Fruit fly (Drosophila melanogaster) whole organism, larva: Measurements from ENCODE around the gene lbl.

ENCODE experiments used
- noc ChIP-seq: fragments of 200-800 bp; sonication (Bioruptor generic); optimal IDR thresholded peaks from 3 replicates; lab custom pipeline; 2019; ENCODE audit warnings: missing biosample characterization, mild to moderate bottlenecking, missing genetic modification characterization, moderate library complexity

Gene lbl

dm6 chr3R:21376331-21376761 is 57.6 kb downstream of the lbl start:
- TF ChIP-seq noc (tag; lab: Kevin White, UChicago), result no peak

dm6 chr3R:21373403-21374326 is 60.3 kb downstream of the lbl start:
- no peak for TF ChIP-seq noc (tag; lab: Kevin White, UChicago)

- no peak for TF ChIP-seq noc (tag; lab: Kevin White, UChicago)
These were observed 65.5 kb downstream of the lbl start for dm6 chr3R:21368444-21368843.

- TF ChIP-seq noc (tag; lab: Kevin White, UChicago), result peak; percentile 96
These were observed 68.7 kb downstream of the lbl start for dm6 chr3R:21365262-21365661.

- no peak for TF ChIP-seq noc (tag; lab: Kevin White, UChicago)
These were observed 73.8 kb downstream of the lbl start for dm6 chr3R:21360192-21360535.
